Worm (Caenorhabditis elegans) whole organism, early embryonic: ENCODE results near the gene F10C1.3.

Source experiments
- B0310.2 ChIP-seq: sonication (generic microtip); optimal IDR thresholded peaks from 2 replicates; lab custom pipeline; 2016; ENCODE audit warnings: mild to moderate bottlenecking, missing genetic modification characterization, missing compliant biosample characterization
- F13C5.2 ChIP-seq: sonication (generic microtip); optimal IDR thresholded peaks from 2 replicates; lab custom pipeline; 2017; ENCODE audit warnings: mild to moderate bottlenecking, missing genetic modification characterization, inconsistent platforms, missing compliant biosample characterization
- aly-1 ChIP-seq: sonication (generic microtip); optimal IDR thresholded peaks from 2 replicates; lab custom pipeline; 2016; ENCODE audit warnings: missing genetic modification characterization, missing compliant biosample characterization
- ama-1 ChIP-seq: fragments of 150-350 bp; optimal IDR thresholded peaks from 2 replicates; lab custom pipeline; 2014
- ceh-13 ChIP-seq: fragments of 200-800 bp; sonication (Bioruptor generic); optimal IDR thresholded peaks from 2 replicates; lab custom pipeline; 2018; ENCODE audit warnings: mild to moderate bottlenecking, missing genetic modification characterization, missing compliant biosample characterization
- ceh-36 ChIP-seq: sonication (generic microtip); optimal IDR thresholded peaks from 2 replicates; lab custom pipeline; 2016; ENCODE audit warnings: missing genetic modification characterization, inconsistent platforms, missing compliant biosample characterization
- ets-7 ChIP-seq: sonication (generic microtip); optimal IDR thresholded peaks from 2 replicates; lab custom pipeline; 2016; ENCODE audit warnings: missing genotype, missing genetic modification characterization, missing compliant biosample characterization
- flt-1 ChIP-seq: fragments of 200-800 bp; sonication (Bioruptor generic); IDR thresholded peaks from 2 replicates; pipeline ENCODE4 v1.3.6; 2022; ENCODE audit warnings: missing genetic modification characterization, missing compliant biosample characterization
- hmbx-1 ChIP-seq: sonication (generic microtip); optimal IDR thresholded peaks from 2 replicates; lab custom pipeline; 2016; ENCODE audit warnings: mild to moderate bottlenecking, missing genetic modification characterization, missing compliant biosample characterization
- hmg-4 ChIP-seq: fragments of 200-800 bp; sonication (Bioruptor generic); optimal IDR thresholded peaks from 2 replicates; lab custom pipeline; 2018; ENCODE audit warnings: mild to moderate bottlenecking, missing genetic modification characterization, missing compliant biosample characterization
- hnd-1 ChIP-seq: sonication (generic microtip); optimal IDR thresholded peaks from 2 replicates; lab custom pipeline; 2016; ENCODE audit warnings: missing genetic modification characterization, missing compliant biosample characterization
- pes-1 ChIP-seq: fragments of 200-800 bp; sonication (Bioruptor generic); IDR thresholded peaks from 2 replicates; pipeline ENCODE4 v1.3.6; 2022; ENCODE audit warnings: missing genetic modification reagents, missing genetic modification characterization, missing compliant biosample characterization
- scrt-1 ChIP-seq: fragments of 200-800 bp; sonication (Bioruptor generic); IDR thresholded peaks from 2 replicates; pipeline ENCODE4 v1.3.6; 2022; ENCODE audit warnings: missing genetic modification characterization, missing compliant biosample characterization
- sea-1 ChIP-seq: fragments of 200-800 bp; sonication (Bioruptor generic); conservative IDR thresholded peaks from 2 replicates; pipeline ENCODE4 v1.3.6; 2022; ENCODE audit warnings: missing genetic modification characterization, missing compliant biosample characterization
- tbx-11 ChIP-seq: fragments of 200-800 bp; sonication (Bioruptor generic); IDR thresholded peaks from 2 replicates; pipeline ENCODE4 v1.3.6; 2022; ENCODE audit warnings: missing genetic modification characterization, missing compliant biosample characterization
- tbx-37 ChIP-seq: fragments of 200-800 bp; sonication (Bioruptor generic); conservative IDR thresholded peaks from 2 replicates; pipeline ENCODE4 v1.3.6; 2022; ENCODE audit warnings: missing genetic modification reagents, missing genetic modification characterization, missing compliant biosample characterization
- tra-4 ChIP-seq: sonication (generic microtip); optimal IDR thresholded peaks from 2 replicates; lab custom pipeline; 2017; ENCODE audit warnings: missing genetic modification characterization, missing compliant biosample characterization

The F10C1.3 gene

ce11 chrII:5742767-5743166, 14.8 kb downstream of the F10C1.3 start:
- no peak for TF ChIP-seq F13C5.2 (tag; lab: Kevin White, UChicago)
- TF ChIP-seq ceh-13 (GFP tag; lab: Kevin White, UChicago) = no peak
- TF ChIP-seq sea-1 = no peak
- no peak for TF ChIP-seq hmg-4 (GFP tag; lab: Kevin White, UChicago)
- TF ChIP-seq ama-1 (lab: Kevin White, UChicago) = no peak
- no peak for TF ChIP-seq tbx-11 (GFP tag; lab: Robert Waterston, UW)

- no peak for TF ChIP-seq ets-7 (tag; lab: Kevin White, UChicago)
- no peak for TF ChIP-seq hnd-1 (tag; lab: Kevin White, UChicago)
- no peak for TF ChIP-seq B0310.2 (tag; lab: Kevin White, UChicago)
- no peak for TF ChIP-seq F13C5.2 (tag; lab: Kevin White, UChicago)
- no peak for TF ChIP-seq ama-1 (lab: Kevin White, UChicago)
- TF ChIP-seq tbx-11 (GFP tag; lab: Robert Waterston, UW) = no peak
- no peak for TF ChIP-seq hmbx-1
- TF ChIP-seq ceh-13 (GFP tag; lab: Kevin White, UChicago) = no peak
- no peak for TF ChIP-seq sea-1
- no peak for TF ChIP-seq hmg-4 (GFP tag; lab: Kevin White, UChicago)
- TF ChIP-seq ceh-36 (tag; lab: Kevin White, UChicago) = no peak
- TF ChIP-seq tbx-37 = no peak
- TF ChIP-seq flt-1 = no peak
Measured at ce11 chrII:5738795-5739194, 18.8 kb downstream of the F10C1.3 start, which contains the start of gene hlh-14. Gene hlh-14, minus strand, starts transcription at chrII:5738895.

DNA sequence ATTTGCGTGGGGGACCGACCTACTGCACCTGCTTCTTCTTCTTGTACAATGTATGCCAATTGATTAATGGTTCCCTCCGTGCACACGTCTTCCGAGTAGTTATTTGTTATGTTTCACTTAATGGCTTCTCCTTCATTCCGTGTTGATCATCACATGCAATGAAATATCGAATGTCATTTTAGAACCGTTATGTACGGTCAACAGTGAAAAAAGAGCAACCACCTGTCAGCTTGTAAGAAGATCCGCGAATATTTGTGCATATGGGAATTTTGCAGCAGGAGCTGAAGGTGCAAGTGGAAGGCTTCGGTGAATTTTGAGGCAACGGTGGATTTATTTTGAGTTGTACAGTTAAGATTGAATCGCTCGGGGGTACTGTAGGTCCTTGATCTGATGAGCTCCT, 21.0 kb downstream of the F10C1.3 start:
- TF ChIP-seq tra-4 (tag; lab: Kevin White, UChicago) = no peak
- no peak for TF ChIP-seq F13C5.2 (tag; lab: Kevin White, UChicago)
- no peak for TF ChIP-seq hnd-1 (tag; lab: Kevin White, UChicago)
- TF ChIP-seq ceh-13 (GFP tag; lab: Kevin White, UChicago) = no peak
- no peak for TF ChIP-seq aly-1
- TF ChIP-seq tbx-37 = no peak
- no peak for TF ChIP-seq flt-1

- TF ChIP-seq flt-1 (no peak), pes-1 (GFP tag; lab: Robert Waterston, UW) (no peak), ceh-36 (tag; lab: Kevin White, UChicago) (no peak), tbx-11 (GFP tag; lab: Robert Waterston, UW) (no peak), ets-7 (tag; lab: Kevin White, UChicago) (peak; percentile 77), B0310.2 (tag; lab: Kevin White, UChicago) (no peak)
Measured at ce11 chrII:5735744-5736143, 21.8 kb downstream of the F10C1.3 start.

- TF ChIP-seq B0310.2 (tag; lab: Kevin White, UChicago) (no peak), tbx-37 (no peak), ets-7 (tag; lab: Kevin White, UChicago) (no peak), scrt-1 (GFP tag; lab: Robert Waterston, UW) (no peak), ceh-36 (tag; lab: Kevin White, UChicago) (no peak)
Measured at ce11 chrII:5734883-5735282, 22.7 kb downstream of the F10C1.3 start.

DNA sequence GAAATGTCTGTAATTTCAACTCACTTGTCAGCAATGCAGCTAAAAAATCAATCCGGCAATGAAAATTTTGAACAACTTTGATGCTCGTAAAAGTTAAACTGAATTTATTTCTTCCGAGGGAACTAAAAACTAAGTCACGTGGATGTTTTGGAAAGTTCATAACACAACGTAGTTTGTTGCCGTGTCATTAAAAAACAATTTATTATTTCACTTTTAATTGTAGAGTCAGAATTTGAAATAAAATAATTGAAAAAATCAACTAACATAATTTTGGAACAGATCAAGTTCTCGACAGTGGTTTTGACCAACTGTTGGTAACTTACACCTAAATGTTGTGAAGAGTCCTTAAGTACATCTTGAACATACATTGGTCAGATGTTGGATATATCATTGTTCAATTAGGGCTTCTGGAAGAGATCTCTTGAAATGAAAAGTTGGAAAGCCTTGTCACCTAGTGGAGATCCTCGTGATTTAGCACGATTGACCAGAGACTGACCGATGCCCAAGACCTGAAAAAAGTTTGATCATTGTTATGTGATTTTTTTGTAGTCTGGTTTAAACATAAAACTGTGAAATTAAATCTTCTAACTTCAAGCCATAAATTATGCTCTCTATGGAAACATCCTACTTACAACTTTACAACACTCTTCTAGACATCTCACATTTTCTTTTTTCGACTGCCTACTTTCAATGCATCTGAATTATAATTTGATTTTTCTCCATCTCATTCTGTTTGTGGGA, 27.0 kb downstream of the F10C1.3 start, which contains the start of the genes C18A3.7 and C18A3.11:
Gene C18A3.7 (minus strand): TSS at position 101 of the 741 bp plus-strand sequence.
Gene C18A3.11 (plus strand): TSS at position 691 of the 741 bp plus-strand sequence.
- no peak for TF ChIP-seq ets-7 (tag; lab: Kevin White, UChicago)
- TF ChIP-seq ceh-36 (tag; lab: Kevin White, UChicago) = no peak
- no peak for TF ChIP-seq aly-1
- TF ChIP-seq ama-1 (lab: Kevin White, UChicago) = no peak
- no peak for TF ChIP-seq pes-1 (GFP tag; lab: Robert Waterston, UW)
- no peak for TF ChIP-seq tra-4 (tag; lab: Kevin White, UChicago)
- no peak for TF ChIP-seq ceh-13 (GFP tag; lab: Kevin White, UChicago)

DNA sequence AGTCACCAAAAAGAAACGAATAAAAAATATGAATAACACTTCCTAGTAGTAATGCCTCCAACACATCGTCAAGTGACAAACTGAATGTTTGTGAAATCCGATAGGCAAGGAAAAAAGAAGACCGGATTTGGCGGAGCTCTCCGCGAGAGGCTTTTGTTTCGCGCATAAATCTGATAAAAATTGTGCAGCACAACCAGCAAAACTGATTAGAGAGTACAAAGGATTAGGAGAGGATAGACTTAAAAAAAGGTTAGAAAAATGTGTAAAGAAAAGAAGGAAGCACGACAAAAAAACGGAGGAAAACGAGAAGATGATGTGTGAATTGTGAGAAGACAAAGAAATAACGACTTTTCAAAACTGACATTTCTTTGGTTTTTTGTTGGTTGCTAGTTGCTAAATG, 29.8 kb downstream of the F10C1.3 start, which contains the start of gene rab-3:
Gene rab-3 (minus strand): TSS at position 147 of the 400 bp plus-strand sequence.
- TF ChIP-seq tbx-11 (GFP tag; lab: Robert Waterston, UW) = no peak
- TF ChIP-seq tbx-37 = no peak
- TF ChIP-seq ets-7 (tag; lab: Kevin White, UChicago) = no peak
- TF ChIP-seq B0310.2 (tag; lab: Kevin White, UChicago) = no peak
- no peak for TF ChIP-seq tra-4 (tag; lab: Kevin White, UChicago)
- TF ChIP-seq hmg-4 (GFP tag; lab: Kevin White, UChicago) = no peak
- no peak for TF ChIP-seq ceh-36 (tag; lab: Kevin White, UChicago)
- TF ChIP-seq flt-1 = no peak
- no peak for TF ChIP-seq sea-1
- TF ChIP-seq ama-1 (lab: Kevin White, UChicago) = no peak
- TF ChIP-seq ceh-13 (GFP tag; lab: Kevin White, UChicago) = no peak
- no peak for TF ChIP-seq scrt-1 (GFP tag; lab: Robert Waterston, UW)
- no peak for TF ChIP-seq pes-1 (GFP tag; lab: Robert Waterston, UW)

DNA sequence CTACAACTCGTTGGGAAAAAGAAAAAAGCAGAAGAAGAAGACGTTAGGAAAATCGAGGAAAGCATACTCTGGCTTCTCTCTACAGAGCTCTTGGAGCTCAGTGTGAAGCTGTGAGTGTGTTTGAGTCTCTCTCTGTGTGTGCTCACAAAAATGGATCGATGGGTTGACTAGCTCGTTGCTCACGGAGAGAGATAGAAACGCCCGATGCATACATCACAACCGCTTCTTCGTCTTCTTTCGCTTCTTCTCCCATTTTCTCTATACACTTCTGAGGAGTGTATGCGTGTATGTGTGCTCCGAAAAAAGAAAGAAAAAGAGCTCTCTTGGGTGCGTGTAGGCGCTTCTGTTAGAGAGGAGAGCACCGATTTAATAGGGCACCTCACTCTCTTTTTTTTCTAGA, 32.5 kb downstream of the F10C1.3 start:
- TF ChIP-seq ets-7 (tag; lab: Kevin White, UChicago) (no peak), pes-1 (GFP tag; lab: Robert Waterston, UW) (no peak), ama-1 (lab: Kevin White, UChicago) (no peak)
